Worm (Caenorhabditis elegans): ENCODE data around the gene Y57G11C.3.
"Not testable (repeated sequence)": the region's sequence is repeated elsewhere in the genome, so short reads cannot be mapped to it uniquely, and the experiment has no call there.

The Y57G11C.3 gene

DNA sequence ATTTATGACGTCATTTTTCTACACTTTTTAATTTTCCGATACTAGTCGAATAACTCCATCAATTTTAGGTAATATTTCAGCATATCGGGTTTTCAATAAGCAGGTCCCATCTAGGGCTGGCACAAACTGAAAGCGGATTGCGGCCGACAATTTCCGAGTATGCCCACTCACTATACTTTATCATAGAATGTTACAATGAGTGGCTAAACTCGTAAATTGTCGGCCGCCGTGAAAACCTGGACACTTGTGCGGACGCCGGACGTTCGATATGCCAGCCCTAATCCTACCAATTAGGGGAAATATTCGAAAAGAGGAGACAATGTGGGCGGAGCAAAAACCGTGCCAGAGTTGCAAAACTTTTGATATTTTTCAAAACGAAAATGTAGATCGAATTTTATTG, 8.3 kb upstream of the Y57G11C.3 start (continued):
- TF ChIP-seq T26A5.8 (tag; optimal IDR thresholded peaks at IDR 0.05), result no peak
- TF ChIP-seq snpc-1.3 (tag; optimal IDR thresholded peaks at IDR 0.05; ENCODE audit: insufficient read depth), result no peak
- no peak for TF ChIP-seq sdz-38 (tag; optimal IDR thresholded peaks at IDR 0.05)
- TF ChIP-seq hrde-1 (tag; optimal IDR thresholded peaks at IDR 0.05; ENCODE audit: borderline replicate concordance), result no peak

DNA sequence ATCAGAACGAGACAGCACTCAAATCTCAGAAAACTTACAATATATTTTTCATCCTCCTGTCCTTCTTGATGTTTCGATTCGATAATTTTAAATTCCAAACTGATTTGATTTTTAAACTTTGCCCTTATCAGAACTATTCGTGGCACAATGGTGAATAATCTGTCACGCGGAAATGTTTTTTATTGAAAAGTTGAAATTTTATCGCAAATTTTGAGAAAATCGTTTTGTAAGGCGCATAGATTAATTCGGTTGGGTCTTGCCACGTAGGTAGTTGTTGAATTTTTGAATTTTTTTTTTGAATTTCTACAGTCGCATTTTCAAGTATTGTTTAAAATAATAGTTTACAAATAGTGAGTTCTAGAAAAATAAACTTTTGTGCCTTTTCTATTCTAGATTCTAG, 7.2 kb upstream of the Y57G11C.3 start, which contains the start of gene ptp-5.2:
ptp-5.2 (minus strand) TSS at position 101 of the 400 bp plus-strand sequence.
- no peak for TF ChIP-seq attf-5 (GFP tag; optimal IDR thresholded peaks at IDR 0.05)
- TF ChIP-seq ceh-91 (GFP tag; IDR thresholded peaks at IDR 0.05), result no peak
- no peak for TF ChIP-seq sptf-2 (GFP tag; optimal IDR thresholded peaks at IDR 0.05)
- no peak for TF ChIP-seq F22D6.2 (tag; optimal IDR thresholded peaks at IDR 0.05)
- no peak for TF ChIP-seq ccch-3 (GFP tag; optimal IDR thresholded peaks at IDR 0.05)
- no peak for TF ChIP-seq him-1 (tag; optimal IDR thresholded peaks at IDR 0.05)
- no peak for TF ChIP-seq F57C9.4 (tag; optimal IDR thresholded peaks at IDR 0.05)
- no peak for TF ChIP-seq F57A8.1 (GFP tag; optimal IDR thresholded peaks at IDR 0.05)
- no peak for TF ChIP-seq hmg-1.2 (GFP tag; IDR thresholded peaks at IDR 0.05)
- no peak for TF ChIP-seq cebp-1 (GFP tag; IDR thresholded peaks at IDR 0.05)
- no peak for TF ChIP-seq cebp-1 (tag; optimal IDR thresholded peaks at IDR 0.05)
- no peak for TF ChIP-seq T26A5.8 (tag; optimal IDR thresholded peaks at IDR 0.05)

DNA sequence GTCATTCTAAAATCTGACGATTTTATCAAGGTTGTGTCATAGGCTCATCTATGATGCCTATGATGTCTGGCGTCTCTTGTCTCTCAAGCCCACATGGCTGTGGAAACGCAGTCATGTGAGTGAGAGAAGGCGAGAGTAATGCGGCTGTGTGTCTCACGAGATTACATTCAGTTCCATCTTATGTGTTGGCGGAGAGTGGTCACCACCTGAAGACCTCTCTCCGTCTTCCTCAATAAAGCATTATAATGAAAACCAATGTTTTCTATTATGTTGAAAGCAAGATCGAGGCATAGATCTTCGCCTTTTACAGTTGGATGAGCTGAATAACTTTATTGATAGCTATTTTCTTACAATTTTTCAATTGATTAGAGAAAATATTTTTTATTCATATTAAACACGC, 4.7 kb upstream of the Y57G11C.3 start:
- TF ChIP-seq snpc-4 (GFP tag; optimal IDR thresholded peaks at IDR 0.05), result peak; percentile 20
- not testable (repeated sequence) for TF ChIP-seq snpc-4, cebp-1 (tag; optimal IDR thresholded peaks at IDR 0.05)
- TF ChIP-seq egl-44 (GFP tag; IDR thresholded peaks at IDR 0.05), result peak; percentile 73; the same call in 1 of the 2 replicates
- TF ChIP-seq lir-1 (GFP tag; conservative IDR thresholded peaks at IDR 0.05), result peak; percentile 27; the same call in 1 of the 2 replicates
- 0 out of 2 replicates have a peak, but pooled peaks have one; percentile 18 for TF ChIP-seq cebp-1 (GFP tag; IDR thresholded peaks at IDR 0.05)
- peak; percentile 28 for TF ChIP-seq nhr-80 (tag; optimal IDR thresholded peaks at IDR 0.05)
- TF ChIP-seq C06A6.2 (GFP tag; conservative IDR thresholded peaks at IDR 0.05), result peak; percentile 58; the same call in 1 of the 2 replicates
- TF ChIP-seq K12H6.12 (tag; optimal IDR thresholded peaks at IDR 0.05), result peak; percentile 9
- peak; percentile 57; the same call in 1 of the 2 replicates for TF ChIP-seq ekl-4 (GFP tag; IDR thresholded peaks at IDR 0.05)
- TF ChIP-seq ceh-27 (GFP tag; optimal IDR thresholded peaks at IDR 0.05), result peak; percentile 26
- peak; percentile 42; the same call in 1 of the 2 replicates for TF ChIP-seq K11D2.4 (GFP tag; IDR thresholded peaks at IDR 0.05)
- peak; percentile 6; the same call in 1 of the 2 replicates for TF ChIP-seq let-526 (GFP tag; IDR thresholded peaks at IDR 0.05)
- TF ChIP-seq attf-5 (GFP tag; optimal IDR thresholded peaks at IDR 0.05), result peak; percentile 39
- 0 out of 2 replicates have a peak, but pooled peaks have one; percentile 8 for TF ChIP-seq Y67H2A.10 (GFP tag; conservative IDR thresholded peaks at IDR 0.05)
- 0 out of 2 replicates have a peak, but pooled peaks have one; percentile 38 for TF ChIP-seq pbrm-1 (GFP tag; IDR thresholded peaks at IDR 0.05)
- TF ChIP-seq rcor-1 (GFP tag; IDR thresholded peaks at IDR 0.05), result peak; percentile 65; the same call in 1 of the 2 replicates
- TF ChIP-seq hmg-1.2 (GFP tag; IDR thresholded peaks at IDR 0.05), result peak; percentile 56; the same call in 1 of the 2 replicates
- TF ChIP-seq mcd-1 (GFP tag; IDR thresholded peaks at IDR 0.05), result peak; percentile 74
- TF ChIP-seq ceh-100 (GFP tag; IDR thresholded peaks at IDR 0.05), result 0 out of 2 replicates have a peak, but pooled peaks have one; percentile 40
- TF ChIP-seq Y95B8A.8 (GFP tag; IDR thresholded peaks at IDR 0.05), result 0 out of 2 replicates have a peak, but pooled peaks have one; percentile 7
- TF ChIP-seq nfyb-1 (GFP tag; IDR thresholded peaks at IDR 0.05), result 0 out of 2 replicates have a peak, but pooled peaks have one; percentile 41
